Fruit fly (Drosophila melanogaster): ENCODE data around the gene TyrR.

The TyrR gene

dm6 chr3R:17776104-17776589 lies 13.2 kb upstream of the TyrR start (continued):
- no peak for TF ChIP-seq MESR4 (GFP tag; optimal IDR thresholded peaks at IDR 0.05)
- no peak for TF ChIP-seq ara (GFP tag; IDR thresholded peaks at IDR 0.05)
- peak; percentile 92 for TF ChIP-seq abd-A (tag; optimal IDR thresholded peaks at IDR 0.05)
- no peak for TF ChIP-seq ham (GFP tag; IDR thresholded peaks at IDR 0.05)
- TF ChIP-seq CG9727 (GFP tag; optimal IDR thresholded peaks at IDR 0.05) = no peak
- TF ChIP-seq CG18599 (GFP tag; optimal IDR thresholded peaks at IDR 0.05) = peak; percentile 13
- peak; percentile 22 for TF ChIP-seq yki (optimal IDR thresholded peaks at IDR 0.05)
- no peak for TF ChIP-seq CG11504 (tag; optimal IDR thresholded peaks at IDR 0.05)
- 0 out of 2 replicates have a peak, but pooled peaks have one; percentile 7 for TF ChIP-seq CG10959 (GFP tag; IDR thresholded peaks at IDR 0.05)
- TF ChIP-seq sd (tag; optimal IDR thresholded peaks at IDR 0.05) = peak; percentile 88
- TF ChIP-seq CG34422 (GFP tag; IDR thresholded peaks at IDR 0.05) = 0 out of 3 replicates have a peak, but pooled peaks have one; percentile 12
- TF ChIP-seq CG10654 (GFP tag; optimal IDR thresholded peaks at IDR 0.05) = no peak

dm6 chr3R:17774538-17774937 lies 11.6 kb upstream of the TyrR start:
- TF ChIP-seq bigmax (GFP tag; optimal IDR thresholded peaks at IDR 0.05) (no peak), CG10462 (GFP tag; optimal IDR thresholded peaks at IDR 0.05) (no peak), CTCF (GFP tag; optimal IDR thresholded peaks at IDR 0.05) (no peak), CG32772 (GFP tag; IDR thresholded peaks at IDR 0.05) (no peak)

DNA sequence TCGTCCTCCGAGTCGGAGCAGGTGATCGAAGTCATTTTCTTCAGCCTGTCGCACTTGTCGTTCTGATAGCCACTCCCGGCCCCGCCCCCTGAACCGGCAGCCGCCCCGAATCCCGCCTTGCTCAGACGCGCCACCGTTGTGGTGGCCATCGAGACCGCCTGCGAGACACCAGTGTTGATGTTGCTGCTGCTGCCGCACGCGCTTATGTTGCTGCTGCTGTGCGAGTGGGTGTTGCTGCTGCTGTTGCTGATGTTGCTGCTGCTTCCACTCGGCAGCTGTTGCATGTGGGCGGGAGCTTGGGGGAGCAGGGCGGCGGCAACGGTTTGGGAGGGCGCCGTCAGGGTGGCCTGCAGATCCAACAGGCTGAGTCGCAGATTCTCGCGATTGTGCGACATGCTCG lies 10.9 kb upstream of the TyrR start:
- TF ChIP-seq sr (GFP tag; IDR thresholded peaks at IDR 0.05) (0 out of 3 replicates have a peak, but pooled peaks have one; percentile 11), yki (optimal IDR thresholded peaks at IDR 0.05) (no peak), D (optimal IDR thresholded peaks at IDR 0.05) (no peak), D (GFP tag; optimal IDR thresholded peaks at IDR 0.05) (no peak), Hr39 (optimal IDR thresholded peaks at IDR 0.05) (peak; percentile 64)

DNA sequence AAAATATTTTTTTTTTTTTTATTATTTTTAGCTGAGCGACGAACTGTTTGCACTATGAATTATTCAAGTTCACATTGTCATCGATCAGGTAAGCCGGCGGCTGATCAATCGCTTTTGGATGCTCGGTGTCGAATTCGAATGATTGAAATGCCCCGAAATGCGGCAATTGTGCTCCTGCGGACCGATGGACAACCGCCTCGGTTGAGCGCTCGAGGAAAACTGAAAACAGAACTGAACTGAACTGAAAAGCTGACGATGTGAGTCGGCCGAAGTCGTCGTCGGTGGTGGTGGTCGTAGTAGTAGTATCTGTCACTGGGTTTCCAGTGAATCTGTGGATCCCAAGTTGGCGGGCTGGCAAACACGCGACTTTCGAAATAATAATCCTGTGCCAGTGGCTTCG lies 727 bp downstream of the TyrR start:
- TF ChIP-seq Med (GFP tag) (peak; percentile 65), NFAT (GFP tag; IDR thresholded peaks at IDR 0.05) (no peak), CG1529 (GFP tag; optimal IDR thresholded peaks at IDR 0.05) (no peak), Doc2 (GFP tag; IDR thresholded peaks at IDR 0.05) (no peak), Deaf1 (tag; optimal IDR thresholded peaks at IDR 0.05) (peak; percentile 86), lov (optimal IDR thresholded peaks at IDR 0.05) (no peak), lov (GFP tag; IDR thresholded peaks at IDR 0.05) (no peak), CG9932 (GFP tag; IDR thresholded peaks at IDR 0.05) (no peak), Dp (GFP tag; optimal IDR thresholded peaks at IDR 0.05) (no peak), pan (optimal IDR thresholded peaks at IDR 0.05) (no peak), pan (GFP tag; optimal IDR thresholded peaks at IDR 0.05 in 1 of 2, IDR thresholded peaks at IDR 0.05 in 1 of 2) (no peak), Hsf (GFP tag; optimal IDR thresholded peaks at IDR 0.05) (no peak), Jarid2 (GFP tag; optimal IDR thresholded peaks at IDR 0.05) (peak; percentile 33)

DNA sequence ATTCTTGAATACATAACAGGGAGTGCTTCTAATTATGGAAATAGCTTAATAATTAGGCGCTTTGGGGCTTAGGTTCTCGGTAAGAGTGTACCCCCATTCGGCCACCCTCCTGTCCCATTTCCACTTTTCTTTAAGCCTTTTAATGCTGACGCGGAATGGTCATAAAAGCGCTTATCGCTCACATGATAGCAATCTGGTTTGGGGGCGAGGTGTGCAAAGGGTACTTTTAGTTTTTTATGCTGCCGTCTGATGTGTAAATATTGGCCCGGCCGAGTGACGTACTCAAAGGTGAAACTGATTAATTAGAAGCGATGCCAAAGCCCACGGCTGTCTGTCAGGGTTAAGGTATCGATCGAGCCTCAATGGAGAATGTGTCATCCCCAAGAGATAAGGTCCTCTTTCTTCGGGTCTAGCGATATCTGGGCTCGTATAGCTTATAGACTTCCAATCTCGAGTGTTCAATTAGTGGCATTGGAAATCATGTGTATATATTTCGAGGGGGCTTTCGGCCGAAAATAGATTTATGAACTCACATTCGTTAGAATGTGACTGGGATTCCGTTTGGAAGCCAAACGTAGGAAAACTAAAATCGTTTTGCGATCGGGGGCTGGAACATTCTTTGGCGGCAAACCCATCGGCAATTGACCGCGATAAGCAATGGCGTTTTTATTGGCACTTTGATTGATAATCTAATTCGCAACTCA lies 3.1 kb downstream of the TyrR start:
- TF ChIP-seq CG7928 (GFP tag; optimal IDR thresholded peaks at IDR 0.05) (no peak), Nf-YB (GFP tag; optimal IDR thresholded peaks at IDR 0.05) (no peak), CG10565 (GFP tag; optimal IDR thresholded peaks at IDR 0.05) (no peak), Vsx1 (GFP tag; optimal IDR thresholded peaks at IDR 0.05) (no peak), CG4617 (GFP tag; optimal IDR thresholded peaks at IDR 0.05; ENCODE audit: borderline replicate concordance) (no peak), lov (optimal IDR thresholded peaks at IDR 0.05) (no peak), lov (GFP tag; IDR thresholded peaks at IDR 0.05) (no peak), Mes4 (GFP tag; optimal IDR thresholded peaks at IDR 0.05) (no peak), CG17186 (GFP tag; optimal IDR thresholded peaks at IDR 0.05) (no peak), CG6854 (GFP tag; optimal IDR thresholded peaks at IDR 0.05) (no peak), CG13296 (GFP tag; optimal IDR thresholded peaks at IDR 0.05) (peak; percentile 14), ato (GFP tag; IDR thresholded peaks at IDR 0.05; ENCODE audit: partially characterized antibody) (no peak), Sox100B (GFP tag; optimal IDR thresholded peaks at IDR 0.05) (no peak), CG7839 (tag; optimal IDR thresholded peaks at IDR 0.05) (no peak), CG10543 (GFP tag; optimal IDR thresholded peaks at IDR 0.05) (peak; percentile 49), Meics (GFP tag; optimal IDR thresholded peaks at IDR 0.05) (peak; percentile 1)

Data from whole organism, embryonic.